Worm (Caenorhabditis elegans): Measurements from ENCODE around the gene C01C4.2.
A peak's percentile ranks its signal among the peaks of the same experiment; 100 is the strongest.

The C01C4.2 gene

ce11 chrX:3694172-3694571, 20.7 kb upstream of the C01C4.2 start:
- 0 out of 2 replicates have a peak, but pooled peaks have one; percentile 33 for TF ChIP-seq ceh-20 (GFP tag; IDR thresholded peaks at IDR 0.05)
- TF ChIP-seq mdl-1 (tag; optimal IDR thresholded peaks at IDR 0.05), result peak in 1 of 2 experiments; percentile 83
- no peak for TF ChIP-seq daf-12 (tag; optimal IDR thresholded peaks at IDR 0.05)
- no peak for TF ChIP-seq spr-1 (tag; optimal IDR thresholded peaks at IDR 0.05)
- 0 out of 2 replicates have a peak, but pooled peaks have one; percentile 58 for TF ChIP-seq zfp-3 (GFP tag; conservative IDR thresholded peaks at IDR 0.05)
- no peak for TF ChIP-seq ZK337.2 (GFP tag; IDR thresholded peaks at IDR 0.05)
- TF ChIP-seq zfp-2 (tag; optimal IDR thresholded peaks at IDR 0.05), result no peak
- no peak for TF ChIP-seq lin-15B (tag; optimal IDR thresholded peaks at IDR 0.05)
- TF ChIP-seq dpl-1 (GFP tag; optimal IDR thresholded peaks at IDR 0.05), result no peak
- no peak for TF ChIP-seq gei-8 (GFP tag; optimal IDR thresholded peaks at IDR 0.05)
- no peak for TF ChIP-seq F10B5.3 (tag; optimal IDR thresholded peaks at IDR 0.05)
- no peak for TF ChIP-seq T26A8.4 (GFP tag; IDR thresholded peaks at IDR 0.05)
- no peak for TF ChIP-seq zip-11 (GFP tag; IDR thresholded peaks at IDR 0.05)
- no peak for TF ChIP-seq nhr-76 (tag; optimal IDR thresholded peaks at IDR 0.05)
- no peak for TF ChIP-seq attf-4 (tag; optimal IDR thresholded peaks at IDR 0.05)
- TF ChIP-seq hlh-11 (tag; optimal IDR thresholded peaks at IDR 0.05), result peak; percentile 49
- TF ChIP-seq nhr-77 (tag; optimal IDR thresholded peaks at IDR 0.05), result no peak
- TF ChIP-seq vab-7 (GFP tag; IDR thresholded peaks at IDR 0.05), result peak; percentile 58; the same call in 1 of the 2 replicates
- TF ChIP-seq ces-1 (GFP tag; optimal IDR thresholded peaks at IDR 0.05), result no peak
- TF ChIP-seq ctbp-1 (GFP tag; IDR thresholded peaks at IDR 0.05), result peak; percentile 77
- TF ChIP-seq Y105C5A.15 (GFP tag; IDR thresholded peaks at IDR 0.05), result no peak
- no peak for TF ChIP-seq nhr-42 (GFP tag; IDR thresholded peaks at IDR 0.05)
- TF ChIP-seq ceh-28 (tag; optimal IDR thresholded peaks at IDR 0.05), result no peak
- TF ChIP-seq nhr-102 (tag; optimal IDR thresholded peaks at IDR 0.05), result no peak
- TF ChIP-seq ztf-11 (tag; optimal IDR thresholded peaks at IDR 0.05), result no peak
- peak in 1 of 2 experiments; percentile 69 for TF ChIP-seq daf-16 (GFP tag; optimal IDR thresholded peaks at IDR 0.05)
- TF ChIP-seq daf-16 (tag; optimal IDR thresholded peaks at IDR 0.05), result no peak
- TF ChIP-seq dve-1 (tag; optimal IDR thresholded peaks at IDR 0.05; ENCODE audit: insufficient read depth), result peak; percentile 4
- TF ChIP-seq nhr-11 (tag; optimal IDR thresholded peaks at IDR 0.05), result peak; percentile 56
- TF ChIP-seq set-16 (GFP tag; IDR thresholded peaks at IDR 0.05), result peak; percentile 48; the same call in 1 of the 2 replicates
- TF ChIP-seq rbr-2 (tag; optimal IDR thresholded peaks at IDR 0.05), result peak; percentile 79
- no peak for TF ChIP-seq F26F4.8 (GFP tag; conservative IDR thresholded peaks at IDR 0.05)
- no peak for TF ChIP-seq R02D3.7 (tag; optimal IDR thresholded peaks at IDR 0.05)
- no peak for TF ChIP-seq unc-130 (GFP tag; optimal IDR thresholded peaks at IDR 0.05)
- peak; percentile 49 to 58 for TF ChIP-seq lsy-2 (tag; optimal IDR thresholded peaks at IDR 0.05)
- TF ChIP-seq egl-27 (tag; optimal IDR thresholded peaks at IDR 0.05), result no peak
- no peak for TF ChIP-seq nhr-48 (tag; optimal IDR thresholded peaks at IDR 0.05)
- TF ChIP-seq ztf-7 (tag; optimal IDR thresholded peaks at IDR 0.05), result no peak
- peak in 1 of 2 experiments; percentile 64 for TF ChIP-seq hif-1 (tag; optimal IDR thresholded peaks at IDR 0.05)
- TF ChIP-seq F44E2.7 (GFP tag; IDR thresholded peaks at IDR 0.05), result no peak
- no peak for TF ChIP-seq pqm-1 (tag; optimal IDR thresholded peaks at IDR 0.05)
- TF ChIP-seq cey-2 (tag; optimal IDR thresholded peaks at IDR 0.05; ENCODE audit: borderline replicate concordance, insufficient read depth), result no peak
- 0 out of 2 replicates have a peak, but pooled peaks have one; percentile 17 for TF ChIP-seq madf-9 (GFP tag; conservative IDR thresholded peaks at IDR 0.05)
- TF ChIP-seq dmd-6 (GFP tag; IDR thresholded peaks at IDR 0.05), result peak; percentile 58
- TF ChIP-seq zag-1 (tag; optimal IDR thresholded peaks at IDR 0.05), result no peak
- peak; percentile 54 for TF ChIP-seq F37D6.2 (tag; optimal IDR thresholded peaks at IDR 0.05)
- no peak for TF ChIP-seq nhr-10 (tag; optimal IDR thresholded peaks at IDR 0.05)
- no peak for TF ChIP-seq aly-2 (tag; optimal IDR thresholded peaks at IDR 0.05)
- no peak for TF ChIP-seq lin-29 (GFP tag; IDR thresholded peaks at IDR 0.05)
- TF ChIP-seq mdt-29 (GFP tag; IDR thresholded peaks at IDR 0.05), result 0 out of 2 replicates have a peak, but pooled peaks have one; percentile 37
- no peak for TF ChIP-seq skn-1 (tag; optimal IDR thresholded peaks at IDR 0.05)
- no peak for TF ChIP-seq unc-39 (tag; optimal IDR thresholded peaks at IDR 0.05)
